Worm (Caenorhabditis elegans): Measurements from ENCODE around the gene str-64.

- TF ChIP-seq Y22D7AL.16 (tag; optimal IDR thresholded peaks at IDR 0.05) (no peak), ceh-6 (GFP tag; optimal IDR thresholded peaks at IDR 0.05) (no peak)
Measured at ce11 chrV:3275033-3275432, 8.0 kb upstream of the str-64 start, which contains the start of gene T28A11.3.
